Worm (Caenorhabditis elegans) whole organism, L3 larva: ENCODE data around the gene C05C10.8.

Experiments used
- R02D3.7 ChIP-seq: fragments of 150-350 bp; optimal IDR thresholded peaks from 2 replicates; lab custom pipeline; 2014; ENCODE audit warnings: missing biosample characterization, missing genetic modification characterization
- ZK546.5 ChIP-seq: sonication (generic microtip); optimal IDR thresholded peaks from 2 replicates; lab custom pipeline; 2017; ENCODE audit warnings: missing biosample characterization, missing genetic modification characterization
- aly-2 ChIP-seq: fragments of 150-350 bp; optimal IDR thresholded peaks from 2 replicates; lab custom pipeline; 2014; ENCODE audit warnings: missing biosample characterization, missing genetic modification characterization
- ama-1 ChIP-seq: fragments of 150-350 bp; optimal IDR thresholded peaks from 2 replicates; lab custom pipeline; 2018
- ceh-28 ChIP-seq: fragments of 150-350 bp; optimal IDR thresholded peaks from 2 replicates; lab custom pipeline; 2014; ENCODE audit warnings: missing biosample characterization, missing genetic modification reagents, missing genetic modification characterization
- ceh-82 ChIP-seq: fragments of 150-350 bp; optimal IDR thresholded peaks from 2 replicates; lab custom pipeline; 2014; ENCODE audit warnings: missing biosample characterization, missing genetic modification characterization
- daf-12 ChIP-seq: fragments of 150-350 bp; optimal IDR thresholded peaks from 2 replicates; lab custom pipeline; 2014; ENCODE audit warnings: missing biosample characterization, missing genetic modification reagents, missing genetic modification characterization
- elt-3 ChIP-seq, 3 experiments: fragments of 150-350 bp in 1 of 3; sonication (generic microtip) in 2 of 3; optimal IDR thresholded peaks; 2 replicates in 2 of 3; 4 replicates in 1 of 3; lab custom pipeline; 2014 to 2017; ENCODE audit warnings: missing biosample characterization in 3 of 3, missing genetic modification characterization in 3 of 3
- eor-1 ChIP-seq, 2 experiments: fragments of 150-350 bp; optimal IDR thresholded peaks; 2 replicates each; lab custom pipeline; 2014 to 2018; ENCODE audit warnings: missing biosample characterization in 2 of 2, missing genetic modification characterization in 2 of 2
- fkh-10 ChIP-seq: sonication (generic microtip); optimal IDR thresholded peaks from 2 replicates; lab custom pipeline; 2017; ENCODE audit warnings: missing biosample characterization, missing genetic modification reagents, missing genetic modification characterization
- fkh-2 ChIP-seq: fragments of 150-350 bp; optimal IDR thresholded peaks from 2 replicates; lab custom pipeline; 2014; ENCODE audit warnings: missing biosample characterization, missing genetic modification reagents, missing genetic modification characterization
- hmg-11 ChIP-seq: sonication (generic microtip); optimal IDR thresholded peaks from 2 replicates; lab custom pipeline; 2016; ENCODE audit warnings: missing genetic modification characterization, missing compliant biosample characterization
- lin-15B ChIP-seq: fragments of 150-350 bp; optimal IDR thresholded peaks from 2 replicates; lab custom pipeline; 2014; ENCODE audit warnings: missing biosample characterization, missing genetic modification characterization
- lin-39 ChIP-seq: fragments of 150-350 bp; optimal IDR thresholded peaks from 2 replicates; lab custom pipeline; 2018; ENCODE audit warnings: missing biosample characterization, missing genetic modification reagents, missing genetic modification characterization
- lsy-12 ChIP-seq: sonication (generic microtip); optimal IDR thresholded peaks from 2 replicates; lab custom pipeline; 2016; ENCODE audit warnings: mild to moderate bottlenecking, missing genetic modification characterization, missing compliant biosample characterization
- mdl-1 ChIP-seq: fragments of 150-350 bp; optimal IDR thresholded peaks from 2 replicates; lab custom pipeline; 2014; ENCODE audit warnings: missing biosample characterization, missing genetic modification characterization
- nhr-11 ChIP-seq: fragments of 150-350 bp; optimal IDR thresholded peaks from 2 replicates; lab custom pipeline; 2014; ENCODE audit warnings: missing biosample characterization, missing genetic modification characterization
- nhr-12 ChIP-seq: fragments of 150-350 bp; optimal IDR thresholded peaks from 2 replicates; lab custom pipeline; 2014; ENCODE audit warnings: missing biosample characterization, missing genetic modification characterization
- nhr-23 ChIP-seq: fragments of 150-350 bp; optimal IDR thresholded peaks from 2 replicates; lab custom pipeline; 2014; ENCODE audit warnings: missing biosample characterization, missing genetic modification reagents, missing genetic modification characterization
- nhr-25 ChIP-seq: sonication (generic microtip); optimal IDR thresholded peaks from 2 replicates; lab custom pipeline; 2017; ENCODE audit warnings: missing biosample characterization, missing genetic modification characterization
- nhr-28 ChIP-seq: fragments of 150-350 bp; optimal IDR thresholded peaks from 2 replicates; lab custom pipeline; 2014; ENCODE audit warnings: missing biosample characterization, missing genetic modification characterization
- nhr-43 ChIP-seq: sonication (generic microtip); optimal IDR thresholded peaks from 2 replicates; lab custom pipeline; 2016; ENCODE audit warnings: mild to moderate bottlenecking, missing genetic modification characterization, missing compliant biosample characterization; ENCODE audit not compliant: poor library complexity, severe bottlenecking
- nhr-77 ChIP-seq: fragments of 150-350 bp; optimal IDR thresholded peaks from 2 replicates; lab custom pipeline; 2014; ENCODE audit warnings: missing biosample characterization, missing genetic modification characterization
- pha-4 ChIP-seq: fragments of 150-350 bp; optimal IDR thresholded peaks from 2 replicates; lab custom pipeline; 2014; ENCODE audit warnings: missing biosample characterization, missing genetic modification reagents, missing genetic modification characterization
- pqm-1 ChIP-seq: fragments of 150-350 bp; optimal IDR thresholded peaks from 2 replicates; lab custom pipeline; 2017; ENCODE audit warnings: missing biosample characterization, missing genetic modification characterization, inconsistent platforms
- snpc-4 ChIP-seq: fragments of 150-350 bp; optimal IDR thresholded peaks from 2 replicates; lab custom pipeline; 2014; ENCODE audit warnings: missing biosample characterization, missing genetic modification characterization
- tbx-2 ChIP-seq: sonication (generic microtip); optimal IDR thresholded peaks from 2 replicates; lab custom pipeline; 2016; ENCODE audit warnings: mild to moderate bottlenecking, missing genetic modification characterization, missing compliant biosample characterization
- unc-39 ChIP-seq: sonication (generic microtip); optimal IDR thresholded peaks from 4 replicates; lab custom pipeline; 2017; ENCODE audit warnings: missing biosample characterization, missing genetic modification characterization
- unc-62 ChIP-seq: fragments of 150-350 bp; sonication (generic microtip); optimal IDR thresholded peaks from 4 replicates; lab custom pipeline; 2014; ENCODE audit warnings: missing biosample characterization, missing genetic modification reagents, missing genetic modification characterization
- zag-1 ChIP-seq: fragments of 150-350 bp; optimal IDR thresholded peaks from 2 replicates; lab custom pipeline; 2014; ENCODE audit warnings: missing biosample characterization, missing genetic modification characterization
- ztf-11 ChIP-seq: fragments of 150-350 bp; optimal IDR thresholded peaks from 2 replicates; lab custom pipeline; 2014; ENCODE audit warnings: missing biosample characterization, missing genetic modification characterization

C05C10.8 gene

DNA sequence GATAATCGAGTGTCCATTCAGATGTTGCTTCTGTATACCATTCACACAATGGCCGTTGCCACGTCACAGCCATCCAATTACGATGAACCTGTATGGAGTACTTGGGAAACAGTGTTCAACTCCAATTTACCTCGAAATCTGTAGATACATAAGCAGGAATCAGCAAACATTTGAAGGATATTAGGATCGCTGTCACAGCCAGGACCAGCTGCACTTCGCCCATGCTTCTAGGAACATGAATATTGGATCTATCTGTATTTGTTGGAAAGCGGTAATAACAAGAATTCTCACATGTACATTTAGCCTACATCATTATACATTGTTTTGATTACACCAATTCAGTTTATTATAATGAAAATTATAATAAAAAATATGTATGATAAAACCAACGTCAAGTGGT, 31.6 kb downstream of the C05C10.8 start, which contains the start of gene algn-8:
Gene algn-8, minus strand, starts transcription at position 227 of the 400 bp plus-strand sequence.
- no peak for TF ChIP-seq lsy-12 (tag; lab: Kevin White, UChicago)
- no peak for TF ChIP-seq tbx-2
- TF ChIP-seq eor-1 (tag; optimal IDR thresholded peaks at IDR 0.05; lab: Kevin White, UChicago), result no peak
- TF ChIP-seq mdl-1 (tag; lab: Kevin White, UChicago), result no peak

DNA sequence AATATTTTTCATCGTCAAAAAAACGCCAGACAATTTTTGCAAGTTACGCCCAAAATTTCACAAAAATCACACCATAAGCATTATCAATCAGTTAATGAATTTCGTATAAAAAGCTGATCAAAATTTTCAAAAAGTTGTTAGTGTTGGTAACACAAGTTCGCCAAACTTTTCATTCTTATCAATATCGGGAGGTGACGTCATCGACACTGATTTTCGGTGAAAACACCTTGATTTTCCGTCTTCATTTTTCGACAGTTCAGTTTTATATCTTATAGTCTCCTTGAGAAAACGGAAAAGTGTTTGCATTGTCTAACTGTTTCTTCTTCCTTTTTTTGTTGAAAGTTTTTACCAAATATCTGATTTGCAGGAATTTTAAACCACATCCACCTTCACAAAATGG, 37.0 kb downstream of the C05C10.8 start, which contains the start of gene C08H9.15:
Gene C08H9.15, plus strand, starts transcription at position 368 of the 400 bp plus-strand sequence.
- TF ChIP-seq nhr-25 (tag; lab: Kevin White, UChicago) (peak; percentile 30), nhr-12 (tag; lab: Kevin White, UChicago) (no peak)

DNA sequence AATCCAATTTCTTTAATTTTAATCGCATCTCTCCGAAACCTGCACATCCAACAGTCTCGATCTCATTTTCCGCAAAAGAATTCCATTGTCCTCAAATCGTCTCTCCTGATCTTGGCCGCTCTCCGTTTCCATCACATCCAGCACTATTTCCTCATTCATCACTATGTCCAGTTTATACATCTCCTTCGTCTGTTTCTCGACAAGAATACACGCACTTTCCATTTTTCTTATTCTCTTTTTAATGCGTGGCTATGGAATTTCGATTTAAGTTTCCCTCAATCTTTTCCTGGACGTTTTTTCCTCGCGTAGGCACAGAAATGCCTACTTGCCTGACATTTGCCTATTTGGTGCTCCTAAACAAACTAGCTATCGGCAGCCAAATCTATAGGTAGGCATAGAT, 38.0 kb downstream of the C05C10.8 start:
- TF ChIP-seq nhr-23 (tag; lab: Kevin White, UChicago) (peak; percentile 32), nhr-25 (tag; lab: Kevin White, UChicago) (no peak), fkh-2 (no peak)
- TF ChIP-seq, all 47 proteins: peak for 1

DNA sequence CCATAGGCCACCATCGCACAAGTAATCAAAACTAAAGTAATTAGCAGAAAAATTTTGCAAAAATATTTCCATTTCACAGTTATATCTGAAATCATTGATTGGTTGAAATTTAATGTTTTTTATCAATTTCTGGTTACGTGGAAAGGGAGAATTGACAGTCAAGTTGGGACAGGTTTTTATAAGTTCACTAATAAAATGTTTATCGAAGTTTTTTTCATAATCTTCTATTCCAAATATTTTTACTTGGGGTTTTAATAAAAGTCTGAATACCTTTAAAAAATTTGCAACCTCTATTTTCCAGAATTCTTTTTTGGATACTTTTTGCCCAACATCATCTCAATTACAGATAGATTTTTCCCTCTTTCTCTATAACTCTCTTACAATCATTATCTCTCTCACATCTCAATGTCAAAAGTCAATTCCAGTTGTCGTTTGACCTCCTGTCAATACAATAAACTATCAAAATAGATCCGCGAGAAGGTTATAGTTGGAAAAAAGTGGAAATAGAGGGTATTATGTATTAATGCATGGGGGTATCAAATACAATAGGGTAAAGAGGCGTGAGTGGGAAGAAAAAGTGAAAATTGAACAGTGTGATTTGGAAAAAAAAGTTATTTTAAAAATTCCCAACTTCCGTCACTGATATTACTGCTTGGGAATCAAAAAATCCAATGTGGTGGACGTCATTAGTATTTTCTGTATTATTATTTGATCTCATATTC, 43.1 kb downstream of the C05C10.8 start, which contains the start of the genes chil-2 and ctsa-3.2:
Gene chil-2, minus strand, starts transcription at position 101 of the 722 bp plus-strand sequence.
Gene ctsa-3.2, plus strand, starts transcription at position 672 of the 722 bp plus-strand sequence.
- TF ChIP-seq pha-4, result no peak
- TF ChIP-seq ceh-28 (tag; lab: Kevin White, UChicago), result no peak
- TF ChIP-seq R02D3.7 (tag; lab: Kevin White, UChicago), result no peak
- no peak for TF ChIP-seq nhr-11 (tag; lab: Kevin White, UChicago)
- no peak for TF ChIP-seq fkh-10 (GFP tag; lab: Kevin White, UChicago)
- TF ChIP-seq ama-1 (lab: Kevin White, UChicago), result no peak
- TF ChIP-seq unc-62 (GFP tag; lab: Kevin White, UChicago), result no peak
- no peak for TF ChIP-seq ceh-82 (tag; lab: Kevin White, UChicago)
- TF ChIP-seq eor-1 (tag; optimal IDR thresholded peaks at IDR 0.05; lab: Kevin White, UChicago), result no peak
- no peak for TF ChIP-seq nhr-23 (tag; lab: Kevin White, UChicago)
- TF ChIP-seq fkh-2, result no peak
- no peak for TF ChIP-seq nhr-43 (tag; lab: Kevin White, UChicago)
- no peak for TF ChIP-seq zag-1 (tag; lab: Kevin White, UChicago)
- no peak for TF ChIP-seq mdl-1 (tag; lab: Kevin White, UChicago)
- TF ChIP-seq aly-2 (tag; lab: Kevin White, UChicago), result no peak

DNA sequence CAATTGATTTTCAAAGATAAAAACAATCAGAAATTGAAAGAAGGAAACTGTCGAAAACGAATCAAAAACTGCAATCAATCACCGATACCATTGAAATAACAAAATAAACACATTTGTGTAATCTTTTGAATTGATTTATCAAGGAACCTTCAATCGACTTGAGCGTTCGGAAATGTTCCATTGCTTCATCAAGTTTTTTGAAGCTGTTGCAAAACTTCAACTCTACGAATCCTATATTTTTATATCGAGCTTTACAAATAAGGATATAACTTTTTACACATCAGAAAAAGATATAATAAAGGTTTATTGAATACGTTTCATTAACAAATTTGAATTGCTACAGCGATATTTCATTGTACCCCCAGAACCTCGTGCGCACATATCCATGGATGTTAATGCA, 44.8 kb downstream of the C05C10.8 start, which contains the start of gene chil-8:
Gene chil-8, minus strand, starts transcription at position 101 of the 400 bp plus-strand sequence.
- TF ChIP-seq lin-39, result no peak
- no peak for TF ChIP-seq ztf-11
- no peak for TF ChIP-seq snpc-4
- no peak for TF ChIP-seq unc-39
- TF ChIP-seq elt-3 (tag; optimal IDR thresholded peaks at IDR 0.05; lab: Kevin White, UChicago), result no peak
- TF ChIP-seq lin-15B (tag; lab: Kevin White, UChicago), result no peak
- TF ChIP-seq nhr-77 (tag; lab: Kevin White, UChicago), result no peak
- no peak for TF ChIP-seq hmg-11 (tag; lab: Kevin White, UChicago)
- TF ChIP-seq ZK546.5, result no peak
- TF ChIP-seq, all 47 proteins: peak for 0

DNA sequence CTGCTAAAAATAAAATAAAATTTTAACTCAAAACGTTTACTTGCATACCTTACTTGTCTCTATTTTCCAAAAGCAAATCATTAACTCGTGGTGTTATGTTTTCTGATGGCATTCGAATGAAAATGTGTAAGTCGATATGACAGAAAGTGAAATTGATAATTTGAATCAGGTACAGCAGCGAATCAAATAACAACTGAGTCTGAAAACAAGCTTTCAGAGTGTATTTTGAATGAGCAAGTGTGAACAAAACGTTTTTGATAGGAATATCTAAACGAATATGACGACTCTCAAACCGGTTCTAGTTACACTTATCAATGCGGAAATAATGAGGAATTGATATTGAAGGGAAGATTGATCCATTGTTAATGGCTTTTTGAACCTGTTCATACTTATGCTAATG, 46.7 kb downstream of the C05C10.8 start, which contains the start of gene chil-7:
Gene chil-7, minus strand, starts transcription at position 112 of the 400 bp plus-strand sequence.
- no peak for TF ChIP-seq lin-15B (tag; lab: Kevin White, UChicago)
- no peak for TF ChIP-seq nhr-77 (tag; lab: Kevin White, UChicago)
- TF ChIP-seq daf-12 (tag; lab: Kevin White, UChicago), result no peak
- TF ChIP-seq pqm-1 (tag; lab: Kevin White, UChicago), result no peak
- no peak for TF ChIP-seq R02D3.7 (tag; lab: Kevin White, UChicago)
- TF ChIP-seq nhr-28 (tag; lab: Kevin White, UChicago), result no peak
